Worm (Caenorhabditis elegans): ENCODE results near the gene C49C3.15.

C49C3.15 gene

ce11 chrIV:17285263-17285662 lies 48.8 kb upstream of the C49C3.15 start:
- no peak for TF ChIP-seq ztf-4 (tag; optimal IDR thresholded peaks at IDR 0.05)
- TF ChIP-seq nfya-1 (tag; optimal IDR thresholded peaks at IDR 0.05; ENCODE audit: insufficient read depth), result peak; percentile 49
- TF ChIP-seq fkh-10 (GFP tag; optimal IDR thresholded peaks at IDR 0.05), result peak; percentile 33
- TF ChIP-seq snpc-4 (tag; optimal IDR thresholded peaks at IDR 0.05), result peak; percentile 29
- peak; percentile 35 for TF ChIP-seq lin-39 (tag; optimal IDR thresholded peaks at IDR 0.05)
- TF ChIP-seq ZK546.5 (tag; optimal IDR thresholded peaks at IDR 0.05), result no peak
- TF ChIP-seq ceh-28 (tag; optimal IDR thresholded peaks at IDR 0.05), result no peak
- no peak for TF ChIP-seq fkh-2 (tag; optimal IDR thresholded peaks at IDR 0.05)

ce11 chrIV:17287908-17288675 lies 45.9 kb upstream of the C49C3.15 start, which contains the start of gene zipt-7.1:
zipt-7.1 (minus strand) TSS chrIV:17288139.
- TF ChIP-seq lin-15B (tag; optimal IDR thresholded peaks at IDR 0.05) (no peak), egl-5 (tag; optimal IDR thresholded peaks at IDR 0.05) (peak; percentile 13), elt-3 (tag; optimal IDR thresholded peaks at IDR 0.05) (no peak), skn-1 (tag; optimal IDR thresholded peaks at IDR 0.05) (no peak), elt-2 (tag; optimal IDR thresholded peaks at IDR 0.05) (peak; percentile 3)

ce11 chrIV:17291629-17292199 lies 42.3 kb upstream of the C49C3.15 start, which contains the start of the genes T28F3.11 and slc-17.4:
T28F3.11 (minus strand) TSS chrIV:17291679.
slc-17.4 (minus strand) TSS chrIV:17291733.
- no peak for TF ChIP-seq nhr-77 (tag; optimal IDR thresholded peaks at IDR 0.05)
- TF ChIP-seq ztf-4 (tag; optimal IDR thresholded peaks at IDR 0.05), result no peak
- TF ChIP-seq zag-1 (tag; optimal IDR thresholded peaks at IDR 0.05), result no peak
- TF ChIP-seq ceh-28 (tag; optimal IDR thresholded peaks at IDR 0.05), result no peak
- TF ChIP-seq lin-15B (tag; optimal IDR thresholded peaks at IDR 0.05), result no peak
- no peak for TF ChIP-seq nhr-67 (tag; optimal IDR thresholded peaks at IDR 0.05)
- TF ChIP-seq hmg-11 (tag; optimal IDR thresholded peaks at IDR 0.05), result no peak
- TF ChIP-seq fkh-10 (GFP tag; optimal IDR thresholded peaks at IDR 0.05), result no peak
- no peak for TF ChIP-seq fkh-2 (tag; optimal IDR thresholded peaks at IDR 0.05)
- no peak for TF ChIP-seq unc-39 (tag; optimal IDR thresholded peaks at IDR 0.05)
- TF ChIP-seq nhr-12 (tag; optimal IDR thresholded peaks at IDR 0.05), result no peak
- no peak for TF ChIP-seq egl-27 (tag; optimal IDR thresholded peaks at IDR 0.05)
- TF ChIP-seq nfya-1 (tag; optimal IDR thresholded peaks at IDR 0.05; ENCODE audit: insufficient read depth), result no peak

- TF ChIP-seq nhr-11 (tag; optimal IDR thresholded peaks at IDR 0.05) (no peak), pqm-1 (tag; optimal IDR thresholded peaks at IDR 0.05) (peak; percentile 72), ztf-4 (tag; optimal IDR thresholded peaks at IDR 0.05) (no peak), aly-2 (tag; optimal IDR thresholded peaks at IDR 0.05) (no peak), elt-2 (tag; optimal IDR thresholded peaks at IDR 0.05) (peak; percentile 59)
These were observed 41.7 kb upstream of the C49C3.15 start for ce11 chrIV:17292350-17292749.

- peak; percentile 55 for TF ChIP-seq pqm-1 (tag; optimal IDR thresholded peaks at IDR 0.05)
- TF ChIP-seq ZK546.5 (tag; optimal IDR thresholded peaks at IDR 0.05), result no peak
- TF ChIP-seq elt-2 (tag; optimal IDR thresholded peaks at IDR 0.05), result peak; percentile 59
These were observed 41.0 kb upstream of the C49C3.15 start for ce11 chrIV:17293068-17293467.

- no peak for TF ChIP-seq zag-1 (tag; optimal IDR thresholded peaks at IDR 0.05)
- no peak for TF ChIP-seq nhr-237 (tag; optimal IDR thresholded peaks at IDR 0.05)
- peak; percentile 72 for TF ChIP-seq lin-39 (tag; optimal IDR thresholded peaks at IDR 0.05)
- no peak for TF ChIP-seq elt-1 (tag; optimal IDR thresholded peaks at IDR 0.05)
- no peak for TF ChIP-seq nhr-11 (tag; optimal IDR thresholded peaks at IDR 0.05)
- TF ChIP-seq ztf-11 (tag; optimal IDR thresholded peaks at IDR 0.05), result no peak
- no peak for TF ChIP-seq nhr-43 (tag; optimal IDR thresholded peaks at IDR 0.05; ENCODE audit: poor library complexity, severe bottlenecking)
- TF ChIP-seq egl-5 (tag; optimal IDR thresholded peaks at IDR 0.05), result peak; percentile 71
- TF ChIP-seq lin-15B (tag; optimal IDR thresholded peaks at IDR 0.05), result peak; percentile 32
- no peak for TF ChIP-seq nhr-67 (tag; optimal IDR thresholded peaks at IDR 0.05)
- TF ChIP-seq ztf-4 (tag; optimal IDR thresholded peaks at IDR 0.05), result no peak
- TF ChIP-seq hmg-11 (tag; optimal IDR thresholded peaks at IDR 0.05), result peak; percentile 40
- TF ChIP-seq elt-3 (tag; optimal IDR thresholded peaks at IDR 0.05), result no peak
- no peak for TF ChIP-seq pha-4 (tag; optimal IDR thresholded peaks at IDR 0.05)
These were observed 40.4 kb upstream of the C49C3.15 start for ce11 chrIV:17293679-17294078.

Data from whole organism, L3 larva.